Worm (Caenorhabditis elegans) whole organism, L4 larva: ENCODE results near the gene C40H5.2.

Experiments used
- D1046.2 ChIP-seq: fragments of 200-800 bp; sonication (Bioruptor generic); IDR thresholded peaks from 2 replicates; pipeline ENCODE4 v1.3.6; 2022; ENCODE audit warnings: missing genetic modification characterization, missing compliant biosample characterization
- F44E2.7 ChIP-seq: fragments of 200-800 bp; sonication (Bioruptor generic); IDR thresholded peaks from 2 replicates; pipeline ENCODE4 v2.1.2; 2022; ENCODE audit warnings: missing genetic modification characterization, missing compliant biosample characterization
- R02D3.7 ChIP-seq: fragments of 150-350 bp; sonication (generic microtip); optimal IDR thresholded peaks from 3 replicates; lab custom pipeline; 2014; ENCODE audit warnings: missing biosample characterization, missing genetic modification characterization
- Y105C5A.15 ChIP-seq: fragments of 200-800 bp; sonication (Bioruptor generic); IDR thresholded peaks from 2 replicates; pipeline ENCODE4 v1.3.6; 2022; ENCODE audit warnings: missing genetic modification characterization, missing compliant biosample characterization
- Y48G9A.11 ChIP-seq: fragments of 200-800 bp; sonication (Bioruptor generic); IDR thresholded peaks from 2 replicates; pipeline ENCODE4 v1.3.6; 2022; ENCODE audit warnings: missing genetic modification reagents, missing genetic modification characterization, missing compliant biosample characterization
- Y5F2A.4 ChIP-seq: fragments of 200-800 bp; sonication (Bioruptor generic); optimal IDR thresholded peaks from 2 replicates; lab custom pipeline; 2018; ENCODE audit warnings: mild to moderate bottlenecking, missing genetic modification characterization, missing compliant biosample characterization
- Y75B8A.6 ChIP-seq: fragments of 200-800 bp; sonication (Bioruptor generic); IDR thresholded peaks from 2 replicates; pipeline ENCODE4 v1.3.6; 2022; ENCODE audit warnings: missing genetic modification reagents, missing genetic modification characterization, missing compliant biosample characterization
- aha-1 ChIP-seq: fragments of 150-350 bp; peaks from one replicate; lab custom pipeline; 2014; ENCODE audit warnings: missing biosample characterization, missing genetic modification characterization
- aly-2 ChIP-seq: sonication (generic microtip); optimal IDR thresholded peaks from 2 replicates; lab custom pipeline; 2018; ENCODE audit warnings: missing biosample characterization, missing genetic modification characterization
- ama-1 ChIP-seq: fragments of 150-350 bp; optimal IDR thresholded peaks from 2 replicates; lab custom pipeline; 2014; ENCODE audit warnings: inconsistent platforms, mixed read lengths
- ceh-32 ChIP-seq: sonication (generic microtip); optimal IDR thresholded peaks from 2 replicates; lab custom pipeline; 2016; ENCODE audit warnings: mild to moderate bottlenecking, missing genetic modification characterization, missing compliant biosample characterization; ENCODE audit not compliant: poor library complexity
- ctbp-1 ChIP-seq: fragments of 200-800 bp; sonication (Bioruptor generic); IDR thresholded peaks from 2 replicates; pipeline ENCODE4 v1.3.6; 2022; ENCODE audit warnings: missing genetic modification reagents, missing genetic modification characterization, missing compliant biosample characterization
- daf-12 ChIP-seq: fragments of 150-350 bp; optimal IDR thresholded peaks from 2 replicates; lab custom pipeline; 2014; ENCODE audit warnings: missing biosample characterization, missing genetic modification reagents, missing genetic modification characterization
- daf-19 ChIP-seq: fragments of 200-800 bp; sonication (Bioruptor generic); conservative IDR thresholded peaks from 2 replicates; pipeline ENCODE4 v1.3.6; 2022; ENCODE audit warnings: missing genetic modification characterization, missing compliant biosample characterization
- dmd-6 ChIP-seq: fragments of 200-800 bp; sonication (Bioruptor generic); IDR thresholded peaks from 2 replicates; pipeline ENCODE4 v1.3.6; 2022; ENCODE audit warnings: missing genetic modification reagents, missing genetic modification characterization, missing compliant biosample characterization
- duxl-1 ChIP-seq: sonication (generic microtip); optimal IDR thresholded peaks from 2 replicates; lab custom pipeline; 2016; ENCODE audit warnings: mild to moderate bottlenecking, missing genetic modification characterization, moderate library complexity, missing compliant biosample characterization; ENCODE audit not compliant: poor library complexity
- fkh-10 ChIP-seq: fragments of 150-350 bp; optimal IDR thresholded peaks from 2 replicates; lab custom pipeline; 2014; ENCODE audit warnings: missing biosample characterization, missing genetic modification reagents, missing genetic modification characterization
- fos-1 ChIP-seq: fragments of 150-350 bp; optimal IDR thresholded peaks from 2 replicates; lab custom pipeline; 2014; ENCODE audit warnings: missing biosample characterization, missing genetic modification characterization
- hif-1 ChIP-seq, 2 experiments: sonication (generic microtip); optimal IDR thresholded peaks; 2 replicates each; lab custom pipeline; 2016 to 2017; ENCODE audit warnings: missing compliant biosample characterization in 2 of 2, missing genetic modification characterization in 2 of 2, missing genetic modification reagents in 2 of 2, missing genotype in 2 of 2, mild to moderate bottlenecking in 1 of 2
- hlh-11 ChIP-seq: fragments of 200-800 bp; sonication (Bioruptor generic); optimal IDR thresholded peaks from 2 replicates; lab custom pipeline; 2018; ENCODE audit warnings: mild to moderate bottlenecking, missing genetic modification characterization, missing compliant biosample characterization
- lim-7 ChIP-seq: fragments of 200-800 bp; sonication (Bioruptor generic); IDR thresholded peaks from 2 replicates; pipeline ENCODE4 v1.3.6; 2022; ENCODE audit warnings: missing genetic modification characterization, missing compliant biosample characterization
- lin-13 ChIP-seq: fragments of 150-350 bp; optimal IDR thresholded peaks from 2 replicates; lab custom pipeline; 2014; ENCODE audit warnings: missing biosample characterization, missing genetic modification reagents, missing genetic modification characterization
- lin-39 ChIP-seq: fragments of 150-350 bp; optimal IDR thresholded peaks from 2 replicates; lab custom pipeline; 2014; ENCODE audit warnings: missing biosample characterization, missing genetic modification reagents, missing genetic modification characterization
- lir-3 ChIP-seq: sonication (generic microtip); optimal IDR thresholded peaks from 2 replicates; lab custom pipeline; 2016; ENCODE audit warnings: mild to moderate bottlenecking, missing genetic modification characterization, missing compliant biosample characterization
- lsy-2 ChIP-seq, 2 experiments: fragments of 150-350 bp in 1 of 2; sonication (generic microtip) in 1 of 2; optimal IDR thresholded peaks; 2 replicates each; lab custom pipeline; 2014 to 2017; ENCODE audit warnings: missing biosample characterization in 2 of 2, missing genetic modification characterization in 2 of 2
- mdl-1 ChIP-seq, 2 experiments: fragments of 150-350 bp in 1 of 2; sonication (generic microtip) in 1 of 2; optimal IDR thresholded peaks; 2 replicates each; lab custom pipeline; 2014 to 2017; ENCODE audit warnings: missing biosample characterization in 2 of 2, missing genetic modification characterization in 2 of 2
- mdt-29 ChIP-seq: fragments of 200-800 bp; sonication (Bioruptor generic); IDR thresholded peaks from 2 replicates; pipeline ENCODE4 v1.3.6; 2022; ENCODE audit warnings: missing genetic modification reagents, missing genetic modification characterization, missing compliant biosample characterization
- mep-1 ChIP-seq: fragments of 150-350 bp; sonication (generic microtip); optimal IDR thresholded peaks from 3 replicates; lab custom pipeline; 2014; ENCODE audit warnings: missing biosample characterization, missing genetic modification characterization
- mxl-2 ChIP-seq: fragments of 200-800 bp; sonication (Bioruptor generic); conservative IDR thresholded peaks from 2 replicates; pipeline ENCODE4 v1.3.6; 2022; ENCODE audit warnings: missing genetic modification reagents, missing genetic modification characterization, missing compliant biosample characterization
- mxl-3 ChIP-seq: fragments of 200-800 bp; sonication (Bioruptor generic); optimal IDR thresholded peaks from 2 replicates; lab custom pipeline; 2018; ENCODE audit warnings: mild to moderate bottlenecking, missing genetic modification characterization, missing compliant biosample characterization
- nhr-111 ChIP-seq: fragments of 200-800 bp; sonication (Bioruptor generic); optimal IDR thresholded peaks from 2 replicates; lab custom pipeline; 2018; ENCODE audit warnings: mild to moderate bottlenecking, missing genetic modification characterization, missing compliant biosample characterization
- nhr-237 ChIP-seq: sonication (generic microtip); optimal IDR thresholded peaks from 2 replicates; lab custom pipeline; 2017; ENCODE audit warnings: missing biosample characterization, missing genetic modification characterization
- nhr-48 ChIP-seq: sonication (generic microtip); optimal IDR thresholded peaks from 2 replicates; lab custom pipeline; 2016; ENCODE audit warnings: mild to moderate bottlenecking, missing genetic modification characterization, missing compliant biosample characterization
- nhr-76 ChIP-seq: fragments of 150-350 bp; optimal IDR thresholded peaks from 2 replicates; lab custom pipeline; 2014; ENCODE audit warnings: missing biosample characterization, missing genetic modification characterization
- php-3 ChIP-seq: fragments of 200-800 bp; sonication (Bioruptor generic); IDR thresholded peaks from 2 replicates; pipeline ENCODE4 v1.3.6; 2022; ENCODE audit warnings: missing genetic modification reagents, missing genetic modification characterization, missing compliant biosample characterization
- rbr-2 ChIP-seq: sonication (generic microtip); optimal IDR thresholded peaks from 2 replicates; lab custom pipeline; 2016; ENCODE audit warnings: missing genotype, missing genetic modification characterization, missing compliant biosample characterization
- set-16 ChIP-seq: fragments of 200-800 bp; sonication (Bioruptor generic); IDR thresholded peaks from 2 replicates; pipeline ENCODE4 v1.3.6; 2022; ENCODE audit warnings: missing genetic modification reagents, missing genetic modification characterization, missing compliant biosample characterization
- snpc-4 ChIP-seq: fragments of 150-350 bp; optimal IDR thresholded peaks from 2 replicates; lab custom pipeline; 2014; ENCODE audit warnings: missing biosample characterization, missing genetic modification characterization
- tag-97 ChIP-seq: fragments of 200-800 bp; sonication (Bioruptor generic); IDR thresholded peaks from 2 replicates; pipeline ENCODE4 v1.3.6; 2022; ENCODE audit warnings: missing genetic modification characterization, missing compliant biosample characterization
- unc-130 ChIP-seq: sonication (generic microtip); optimal IDR thresholded peaks from 2 replicates; lab custom pipeline; 2016; ENCODE audit warnings: missing genetic modification reagents, missing genetic modification characterization, missing compliant biosample characterization
- unc-39 ChIP-seq: sonication (generic microtip); optimal IDR thresholded peaks from 2 replicates; lab custom pipeline; 2017; ENCODE audit warnings: missing biosample characterization, missing genetic modification characterization
- zfp-3 ChIP-seq: fragments of 200-800 bp; sonication (Bioruptor generic); conservative IDR thresholded peaks from 2 replicates; pipeline ENCODE4 v1.3.6; 2022; ENCODE audit warnings: missing genetic modification reagents, missing genetic modification characterization, missing compliant biosample characterization
- ztf-11 ChIP-seq: fragments of 150-350 bp; optimal IDR thresholded peaks from 2 replicates; lab custom pipeline; 2014; ENCODE audit warnings: missing biosample characterization, missing genetic modification characterization

Gene C40H5.2

DNA sequence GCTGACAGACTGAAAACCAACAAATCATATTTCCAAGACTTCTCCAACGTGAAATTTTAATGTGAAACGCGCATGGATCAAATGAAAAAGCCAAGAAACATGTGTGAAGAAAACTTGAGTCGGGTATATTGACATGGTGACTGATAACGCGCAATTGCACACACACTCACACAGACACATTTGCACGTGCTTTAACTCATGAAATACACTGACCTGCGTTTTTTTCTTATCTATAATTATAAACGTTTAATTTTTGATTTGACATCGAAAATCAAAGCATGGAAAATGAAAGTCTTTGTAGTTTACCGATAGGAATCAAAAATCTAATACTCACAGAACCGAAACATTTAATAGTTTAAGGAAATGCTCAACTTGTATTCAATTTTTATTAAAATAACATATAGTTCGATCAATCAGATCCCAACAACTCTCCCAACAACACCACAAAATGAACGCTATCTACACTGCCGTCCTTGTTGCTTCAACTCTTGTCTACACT lies 7.2 kb upstream of the C40H5.2 start, which contains the start of gene nspa-9 (continued):
- TF ChIP-seq ama-1 = no peak
- no peak for TF ChIP-seq lir-3 (tag; lab: Kevin White, UChicago)
- TF ChIP-seq mdl-1 (tag; optimal IDR thresholded peaks at IDR 0.05; lab: Kevin White, UChicago) = peak; percentile 15 to 87
- peak; percentile 83 for TF ChIP-seq hlh-11
- TF ChIP-seq dmd-6 = peak; percentile 95
- TF ChIP-seq lsy-2 (tag; optimal IDR thresholded peaks at IDR 0.05; lab: Kevin White, UChicago) = no peak
- TF ChIP-seq, all 104 proteins: peak for 16

DNA sequence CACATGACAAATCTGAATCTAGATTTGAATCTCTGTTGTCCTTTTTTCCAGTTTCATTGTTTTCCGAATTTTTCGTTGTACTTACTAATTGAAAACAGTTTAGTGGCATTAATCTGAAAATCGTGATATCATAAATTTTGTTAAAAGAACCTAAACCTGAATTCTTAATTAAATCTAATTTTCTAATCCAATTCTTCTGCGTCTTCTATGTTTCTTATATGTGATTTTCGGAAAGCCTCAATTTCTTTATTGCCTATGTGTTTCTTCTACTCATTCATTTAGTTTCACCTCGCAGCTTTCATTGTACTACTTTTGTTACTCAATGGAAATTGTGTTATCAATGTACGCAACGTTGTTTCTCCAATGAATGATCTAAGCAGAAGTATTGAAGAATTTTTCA lies 2.2 kb upstream of the C40H5.2 start:
- no peak for TF ChIP-seq mdt-29
- TF ChIP-seq daf-12 (tag; lab: Kevin White, UChicago) = no peak
- no peak for TF ChIP-seq php-3
- TF ChIP-seq nhr-111 (GFP tag; lab: Kevin White, UChicago) = no peak
- no peak for TF ChIP-seq fkh-10 (GFP tag; lab: Kevin White, UChicago)
- TF ChIP-seq mxl-3 (GFP tag; lab: Kevin White, UChicago) = no peak
- TF ChIP-seq mxl-2 = no peak
- TF ChIP-seq nhr-76 (tag; lab: Kevin White, UChicago) = no peak
- no peak for TF ChIP-seq mdl-1 (tag; optimal IDR thresholded peaks at IDR 0.05; lab: Kevin White, UChicago)
- no peak for TF ChIP-seq ceh-32 (tag; lab: Kevin White, UChicago)

DNA sequence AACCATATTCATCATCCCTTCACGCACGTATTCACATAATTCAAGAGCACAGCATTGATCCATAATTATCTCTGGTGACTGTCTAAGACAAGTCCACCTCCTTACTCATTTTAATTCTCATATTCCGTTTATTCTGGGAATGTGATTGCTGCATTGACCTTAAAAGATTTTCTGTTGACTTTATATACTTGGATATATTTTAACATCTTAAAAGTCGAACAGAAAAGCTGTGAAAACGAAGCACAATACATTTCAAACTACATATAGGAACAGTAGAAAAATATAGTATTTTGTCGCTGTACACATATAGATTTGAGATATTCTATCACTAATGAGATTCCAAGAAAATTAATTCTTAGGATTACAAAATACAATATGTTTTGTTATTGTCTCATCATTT lies 6.4 kb downstream of the C40H5.2 start:
- TF ChIP-seq aha-1 (tag; lab: Kevin White, UChicago) (peak; percentile 91), nhr-76 (tag; lab: Kevin White, UChicago) (no peak), Y48G9A.11 (GFP tag; lab: Robert Waterston, UW) (no peak), daf-19 (GFP tag; lab: Robert Waterston, UW) (no peak)

DNA sequence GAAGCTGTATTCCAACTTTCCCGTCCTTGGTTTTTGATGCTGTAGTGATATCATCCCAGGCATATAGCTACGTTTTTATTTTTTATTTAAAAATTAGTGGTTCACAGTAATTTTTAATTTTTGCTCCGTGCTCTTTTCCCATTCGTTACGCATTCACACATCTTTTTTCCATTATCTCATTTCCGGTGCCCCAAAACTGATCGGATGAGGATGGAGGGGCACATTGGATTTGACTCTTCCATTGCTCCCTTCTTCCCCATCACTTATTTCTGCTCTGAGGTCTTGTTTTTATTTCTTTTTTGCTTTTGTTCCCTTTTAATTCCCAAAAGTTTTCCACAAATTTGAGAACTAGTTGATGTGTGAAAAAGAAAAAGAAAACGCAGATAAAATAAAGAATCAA lies 7.3 kb downstream of the C40H5.2 start:
- TF ChIP-seq ztf-11 (tag; lab: Kevin White, UChicago) (no peak), mxl-3 (GFP tag; lab: Kevin White, UChicago) (no peak), ama-1 (no peak), unc-130 (GFP tag; lab: Kevin White, UChicago) (no peak), lin-39 (no peak), tag-97 (GFP tag; lab: Robert Waterston, UW) (no peak), lir-3 (tag; lab: Kevin White, UChicago) (no peak), fkh-10 (GFP tag; lab: Kevin White, UChicago) (no peak), ceh-32 (tag; lab: Kevin White, UChicago) (no peak), R02D3.7 (tag; lab: Kevin White, UChicago) (no peak), lim-7 (GFP tag; lab: Robert Waterston, UW) (no peak)

DNA sequence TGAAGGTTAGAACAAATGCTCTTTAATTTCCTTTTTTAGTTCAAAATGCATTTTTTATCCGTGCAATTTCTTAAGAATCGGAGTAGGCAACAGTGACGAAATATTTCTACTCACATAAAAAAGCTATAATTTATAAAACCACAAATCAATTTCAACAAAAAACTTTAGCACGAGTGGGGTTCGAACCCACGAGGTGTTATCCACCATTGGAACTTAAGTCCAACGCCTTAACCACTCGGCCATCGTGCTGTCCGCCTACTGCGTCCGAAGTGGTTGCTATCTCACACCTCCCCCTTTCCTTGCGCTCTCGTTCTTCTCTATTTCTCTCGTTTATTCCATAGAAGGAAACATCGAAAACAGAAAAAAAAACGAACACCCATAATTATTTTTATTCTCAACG lies 11.8 kb downstream of the C40H5.2 start:
- no peak for TF ChIP-seq fos-1 (tag; lab: Kevin White, UChicago)
- no peak; the same call in 1 of the 2 replicates for TF ChIP-seq mxl-2
- TF ChIP-seq rbr-2 (tag; lab: Kevin White, UChicago) = peak; percentile 85
- TF ChIP-seq mxl-3 (GFP tag; lab: Kevin White, UChicago) = peak; percentile 60
- no peak for TF ChIP-seq set-16 (GFP tag; lab: Robert Waterston, UW)
- no peak for TF ChIP-seq snpc-4
- peak; percentile 84 for TF ChIP-seq daf-19 (GFP tag; lab: Robert Waterston, UW)
- TF ChIP-seq mdl-1 (tag; optimal IDR thresholded peaks at IDR 0.05; lab: Kevin White, UChicago) = peak; percentile 16 to 55
- peak; percentile 70 for TF ChIP-seq Y5F2A.4 (GFP tag; lab: Kevin White, UChicago)
- TF ChIP-seq lsy-2 (tag; optimal IDR thresholded peaks at IDR 0.05; lab: Kevin White, UChicago) = no peak
- no peak for TF ChIP-seq nhr-237 (tag; lab: Kevin White, UChicago)
- peak; percentile 92 for TF ChIP-seq duxl-1 (tag; lab: Kevin White, UChicago)
- peak; percentile 71 for TF ChIP-seq nhr-48 (tag; lab: Kevin White, UChicago)
- no peak for TF ChIP-seq mep-1 (tag; lab: Kevin White, UChicago)
- no peak for TF ChIP-seq aly-2
- no peak for TF ChIP-seq unc-39
- TF ChIP-seq zfp-3 (GFP tag; lab: Robert Waterston, UW) = 0 out of 2 replicates have a peak, but pooled peaks have one; percentile 61
- peak; percentile 79; the same call in 1 of the 2 replicates for TF ChIP-seq Y105C5A.15 (GFP tag; lab: Robert Waterston, UW)
- 0 out of 2 replicates have a peak, but pooled peaks have one; percentile 60 for TF ChIP-seq F44E2.7
- TF ChIP-seq ctbp-1 = peak; percentile 92
- no peak for TF ChIP-seq lin-13 (GFP tag; lab: Kevin White, UChicago)
- no peak; the same call in none of the 2 replicates for TF ChIP-seq D1046.2 (GFP tag; lab: Robert Waterston, UW)
- TF ChIP-seq Y75B8A.6 (GFP tag; lab: Robert Waterston, UW) = no peak
- peak; percentile 8 to 57 for TF ChIP-seq hif-1 (tag; optimal IDR thresholded peaks at IDR 0.05; lab: Kevin White, UChicago)
